Worm (Caenorhabditis elegans) whole organism, L4 larva: ENCODE measurements around the gene fbxa-37.
"Not testable (repeated sequence)": the region's sequence is repeated elsewhere in the genome, so short reads cannot be mapped to it uniquely, and the experiment has no call there.

Experiments used
- T20F7.1 ChIP-seq: fragments of 200-800 bp; sonication (Bioruptor generic); optimal IDR thresholded peaks from 2 replicates; lab custom pipeline; 2018; ENCODE audit warnings: mild to moderate bottlenecking, missing genetic modification characterization, missing compliant biosample characterization
- Y48G9A.11 ChIP-seq: fragments of 200-800 bp; sonication (Bioruptor generic); IDR thresholded peaks from 2 replicates; pipeline ENCODE4 v1.3.6; 2022; ENCODE audit warnings: missing genetic modification reagents, missing genetic modification characterization, missing compliant biosample characterization
- ZK546.5 ChIP-seq, 2 experiments: sonication (generic microtip); optimal IDR thresholded peaks; 2 replicates each; lab custom pipeline; 2017; ENCODE audit warnings: missing biosample characterization in 2 of 2, missing genetic modification characterization in 2 of 2
- aha-1 ChIP-seq: fragments of 150-350 bp; peaks from one replicate; lab custom pipeline; 2014; ENCODE audit warnings: missing biosample characterization, missing genetic modification characterization
- attf-4 ChIP-seq: sonication (generic microtip); optimal IDR thresholded peaks from 3 replicates; lab custom pipeline; 2017; ENCODE audit warnings: missing biosample characterization, missing genetic modification characterization
- ceh-28 ChIP-seq: fragments of 150-350 bp; optimal IDR thresholded peaks from 2 replicates; lab custom pipeline; 2014; ENCODE audit warnings: missing biosample characterization, missing genetic modification reagents, missing genetic modification characterization
- ceh-62 ChIP-seq: sonication (generic microtip); optimal IDR thresholded peaks from 2 replicates; lab custom pipeline; 2017; ENCODE audit warnings: missing biosample characterization, missing genetic modification characterization
- ceh-82 ChIP-seq: sonication (generic microtip); optimal IDR thresholded peaks from 2 replicates; lab custom pipeline; 2017; ENCODE audit warnings: missing biosample characterization, missing genetic modification characterization
- cey-2 ChIP-seq: sonication (generic microtip); optimal IDR thresholded peaks from 3 replicates; lab custom pipeline; 2017; ENCODE audit warnings: missing genetic modification characterization, mild to moderate bottlenecking, missing compliant biosample characterization, antibody characterized with exemption, borderline replicate concordance; ENCODE audit not compliant: insufficient read depth
- ctbp-1 ChIP-seq: fragments of 200-800 bp; sonication (Bioruptor generic); IDR thresholded peaks from 2 replicates; pipeline ENCODE4 v1.3.6; 2022; ENCODE audit warnings: missing genetic modification reagents, missing genetic modification characterization, missing compliant biosample characterization
- daf-12 ChIP-seq: fragments of 150-350 bp; optimal IDR thresholded peaks from 2 replicates; lab custom pipeline; 2014; ENCODE audit warnings: missing biosample characterization, missing genetic modification reagents, missing genetic modification characterization
- daf-8 ChIP-seq: fragments of 200-800 bp; sonication (Bioruptor generic); IDR thresholded peaks from 2 replicates; pipeline ENCODE4 v1.3.6; 2022; ENCODE audit warnings: missing genetic modification characterization, missing compliant biosample characterization
- dmd-6 ChIP-seq: fragments of 200-800 bp; sonication (Bioruptor generic); IDR thresholded peaks from 2 replicates; pipeline ENCODE4 v1.3.6; 2022; ENCODE audit warnings: missing genetic modification reagents, missing genetic modification characterization, missing compliant biosample characterization
- dmd-8 ChIP-seq: fragments of 200-800 bp; sonication (Bioruptor generic); IDR thresholded peaks from 2 replicates; pipeline ENCODE4 v1.3.6; 2022; ENCODE audit warnings: missing genetic modification characterization, missing compliant biosample characterization
- dpl-1 ChIP-seq: fragments of 150-350 bp; optimal IDR thresholded peaks from 2 replicates; lab custom pipeline; 2014; ENCODE audit warnings: missing biosample characterization, missing genetic modification reagents, missing genetic modification characterization
- duxl-1 ChIP-seq: sonication (generic microtip); optimal IDR thresholded peaks from 2 replicates; lab custom pipeline; 2016; ENCODE audit warnings: mild to moderate bottlenecking, missing genetic modification characterization, moderate library complexity, missing compliant biosample characterization; ENCODE audit not compliant: poor library complexity
- dve-1 ChIP-seq: sonication (generic microtip); optimal IDR thresholded peaks from 2 replicates; lab custom pipeline; 2017; ENCODE audit warnings: antibody characterized with exemption, mild to moderate bottlenecking, missing genetic modification characterization, missing compliant biosample characterization; ENCODE audit not compliant: insufficient read depth
- egl-43 ChIP-seq: fragments of 200-800 bp; sonication (Bioruptor generic); IDR thresholded peaks from 2 replicates; pipeline ENCODE4 v1.3.6; 2022; ENCODE audit warnings: missing genetic modification reagents, missing genetic modification characterization, missing compliant biosample characterization
- fkh-10 ChIP-seq: fragments of 150-350 bp; optimal IDR thresholded peaks from 2 replicates; lab custom pipeline; 2014; ENCODE audit warnings: missing biosample characterization, missing genetic modification reagents, missing genetic modification characterization
- hlh-11 ChIP-seq: fragments of 200-800 bp; sonication (Bioruptor generic); optimal IDR thresholded peaks from 2 replicates; lab custom pipeline; 2018; ENCODE audit warnings: mild to moderate bottlenecking, missing genetic modification characterization, missing compliant biosample characterization
- hlh-30 ChIP-seq: sonication (generic microtip); optimal IDR thresholded peaks from 2 replicates; lab custom pipeline; 2017; ENCODE audit warnings: antibody characterized with exemption, mild to moderate bottlenecking, missing genetic modification characterization, missing compliant biosample characterization; ENCODE audit not compliant: insufficient read depth
- hmg-1.1 ChIP-seq: fragments of 200-800 bp; sonication (Bioruptor generic); IDR thresholded peaks from 2 replicates; pipeline ENCODE4 v1.3.6; 2022; ENCODE audit warnings: missing genetic modification reagents, missing genetic modification characterization, missing compliant biosample characterization
- jun-1 ChIP-seq: fragments of 150-350 bp; optimal IDR thresholded peaks from 2 replicates; lab custom pipeline; 2014; ENCODE audit warnings: missing biosample characterization, missing genetic modification reagents, missing genetic modification characterization
- lim-7 ChIP-seq: fragments of 200-800 bp; sonication (Bioruptor generic); IDR thresholded peaks from 2 replicates; pipeline ENCODE4 v1.3.6; 2022; ENCODE audit warnings: missing genetic modification characterization, missing compliant biosample characterization
- lin-1 ChIP-seq: fragments of 200-800 bp; sonication (Bioruptor generic); IDR thresholded peaks from 2 replicates; pipeline ENCODE4 v1.3.6; 2022; ENCODE audit warnings: missing genetic modification reagents, missing genetic modification characterization, missing compliant biosample characterization
- lin-13 ChIP-seq: fragments of 150-350 bp; optimal IDR thresholded peaks from 2 replicates; lab custom pipeline; 2014; ENCODE audit warnings: missing biosample characterization, missing genetic modification reagents, missing genetic modification characterization
- mes-2 ChIP-seq: sonication (generic microtip); optimal IDR thresholded peaks from 2 replicates; lab custom pipeline; 2016; ENCODE audit warnings: missing genotype, mild to moderate bottlenecking, missing genetic modification characterization, missing compliant biosample characterization; ENCODE audit not compliant: poor library complexity, severe bottlenecking
- mxl-3 ChIP-seq: fragments of 200-800 bp; sonication (Bioruptor generic); optimal IDR thresholded peaks from 2 replicates; lab custom pipeline; 2018; ENCODE audit warnings: mild to moderate bottlenecking, missing genetic modification characterization, missing compliant biosample characterization
- nhr-11 ChIP-seq: fragments of 150-350 bp; optimal IDR thresholded peaks from 2 replicates; lab custom pipeline; 2014; ENCODE audit warnings: missing biosample characterization, missing genetic modification characterization
- nhr-237 ChIP-seq: sonication (generic microtip); optimal IDR thresholded peaks from 2 replicates; lab custom pipeline; 2017; ENCODE audit warnings: missing biosample characterization, missing genetic modification characterization
- nhr-77 ChIP-seq: fragments of 150-350 bp; optimal IDR thresholded peaks from 2 replicates; lab custom pipeline; 2014; ENCODE audit warnings: missing biosample characterization, missing genetic modification characterization
- pha-4 ChIP-seq, 2 experiments: fragments of 150-350 bp in 1 of 2; fragments of 200-800 bp in 1 of 2; sonication (Bioruptor generic) in 1 of 2; IDR thresholded peaks in 1 of 2; optimal IDR thresholded peaks in 1 of 2; 2 replicates each; pipeline versions ENCODE4 v1.3.6 to Lab custom; 2014 to 2022; ENCODE audit warnings: missing genetic modification characterization in 2 of 2, missing genetic modification reagents in 2 of 2, missing biosample characterization in 1 of 2, missing compliant biosample characterization in 1 of 2
- php-3 ChIP-seq: fragments of 200-800 bp; sonication (Bioruptor generic); IDR thresholded peaks from 2 replicates; pipeline ENCODE4 v1.3.6; 2022; ENCODE audit warnings: missing genetic modification reagents, missing genetic modification characterization, missing compliant biosample characterization
- pqm-1 ChIP-seq: sonication (generic microtip); optimal IDR thresholded peaks from 2 replicates; lab custom pipeline; 2017; ENCODE audit warnings: missing biosample characterization, missing genetic modification characterization
- rbr-2 ChIP-seq: sonication (generic microtip); optimal IDR thresholded peaks from 2 replicates; lab custom pipeline; 2016; ENCODE audit warnings: missing genotype, missing genetic modification characterization, missing compliant biosample characterization
- spr-1 ChIP-seq: sonication (generic microtip); optimal IDR thresholded peaks from 2 replicates; lab custom pipeline; 2016; ENCODE audit warnings: mild to moderate bottlenecking, missing genetic modification characterization, missing compliant biosample characterization
- tra-1 ChIP-seq: fragments of 200-800 bp; sonication (Bioruptor generic); IDR thresholded peaks from 2 replicates; pipeline ENCODE4 v1.3.6; 2022; ENCODE audit warnings: missing genetic modification reagents, missing genetic modification characterization, missing compliant biosample characterization
- unc-62 ChIP-seq, 3 experiments: fragments of 150-350 bp in 1 of 3; sonication (generic microtip); optimal IDR thresholded peaks in 2 of 3; peaks in 1 of 3; 1 replicate in 1 of 3; 2 replicates in 2 of 3; lab custom pipeline; 2014 to 2017; ENCODE audit warnings: missing biosample characterization in 3 of 3, missing genetic modification characterization in 3 of 3, missing genetic modification reagents in 3 of 3, missing genotype in 1 of 3
- zip-2 ChIP-seq: fragments of 150-350 bp; optimal IDR thresholded peaks from 2 replicates; lab custom pipeline; 2014; ENCODE audit warnings: missing biosample characterization, missing genetic modification characterization
- ztf-7 ChIP-seq: fragments of 150-350 bp; optimal IDR thresholded peaks from 2 replicates; lab custom pipeline; 2014; ENCODE audit warnings: missing biosample characterization, missing genetic modification characterization

Gene fbxa-37

DNA sequence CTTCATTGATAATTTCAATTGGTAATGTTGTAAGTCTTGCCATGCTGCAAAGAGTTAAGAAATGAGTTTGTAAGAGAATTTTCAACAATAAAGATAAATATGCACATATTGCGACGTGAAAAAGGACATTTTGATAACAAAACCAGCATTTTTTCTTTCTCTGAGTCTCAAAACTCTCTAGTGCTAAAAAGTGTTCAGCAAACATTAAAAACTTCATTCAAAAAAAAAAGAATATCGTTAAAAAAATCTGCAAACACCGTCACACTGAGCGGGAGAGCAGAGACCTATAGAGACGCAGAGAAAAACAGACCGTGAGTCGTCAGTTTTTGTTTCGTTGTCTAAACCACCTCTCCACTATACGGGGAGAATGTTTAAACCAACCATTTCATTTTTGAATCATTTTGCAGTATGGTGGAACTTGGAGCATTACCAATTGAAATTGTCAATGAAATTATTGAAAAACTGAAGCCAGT is 35.6 kb upstream of the fbxa-37 start, which contains the start of the genes fbxa-76 and fbxa-77 (continued):
- TF ChIP-seq zip-2 (tag; lab: Kevin White, UChicago), result no peak
- no peak for TF ChIP-seq T20F7.1 (GFP tag; lab: Kevin White, UChicago)
- TF ChIP-seq daf-12 (tag; lab: Kevin White, UChicago), result no peak
- 0 out of 2 replicates have a peak, but pooled peaks have one; percentile 26 for TF ChIP-seq hmg-1.1
- TF ChIP-seq lim-7 (GFP tag; lab: Robert Waterston, UW), result no peak
- 0 out of 2 replicates have a peak, but pooled peaks have one; percentile 13 for TF ChIP-seq tra-1 (GFP tag; lab: Robert Waterston, UW)
- peak; percentile 90 for TF ChIP-seq dve-1 (tag; lab: Kevin White, UChicago)
- no peak for TF ChIP-seq dmd-8
- no peak for TF ChIP-seq ZK546.5 (tag; optimal IDR thresholded peaks at IDR 0.05; lab: Kevin White, UChicago)
- TF ChIP-seq hlh-11 (tag; lab: Kevin White, UChicago), result peak; percentile 61
- peak; percentile 46 for TF ChIP-seq dpl-1 (GFP tag; lab: Kevin White, UChicago)
- no peak for TF ChIP-seq ceh-28 (tag; lab: Kevin White, UChicago)
- TF ChIP-seq ctbp-1 (GFP tag; lab: Robert Waterston, UW), result no peak
- TF ChIP-seq unc-62 (GFP tag; optimal IDR thresholded peaks at IDR 0.05 in 1 of 2; lab: Kevin White, UChicago), result no peak
- TF ChIP-seq unc-62 (tag; optimal IDR thresholded peaks at IDR 0.05; lab: Kevin White, UChicago), result no peak
- no peak for TF ChIP-seq rbr-2
- no peak for TF ChIP-seq lin-13 (GFP tag; lab: Kevin White, UChicago)
- peak; percentile 23 for TF ChIP-seq hlh-30 (tag; lab: Kevin White, UChicago)
- no peak for TF ChIP-seq pha-4 (GFP tag; IDR thresholded peaks at IDR 0.05; lab: Robert Waterston, UW)
- peak; percentile 70 for TF ChIP-seq pha-4 (tag; optimal IDR thresholded peaks at IDR 0.05; lab: Kevin White, UChicago)
- no peak for TF ChIP-seq ceh-62 (tag; lab: Kevin White, UChicago)
- TF ChIP-seq aha-1 (tag; lab: Kevin White, UChicago), result no peak
- no peak for TF ChIP-seq mxl-3 (GFP tag; lab: Kevin White, UChicago)
- TF ChIP-seq nhr-77 (tag; lab: Kevin White, UChicago), result peak; percentile 6
- no peak for TF ChIP-seq ztf-7 (tag; lab: Kevin White, UChicago)
- TF ChIP-seq lin-1 (GFP tag; lab: Robert Waterston, UW), result 0 out of 2 replicates have a peak, but pooled peaks have one; percentile 32
- TF ChIP-seq pqm-1 (tag; lab: Kevin White, UChicago), result peak; percentile 40
- peak; percentile 70 for TF ChIP-seq mes-2 (tag; lab: Kevin White, UChicago)
- TF ChIP-seq php-3 (GFP tag; lab: Robert Waterston, UW), result peak; percentile 52; the same call in 1 of the 2 replicates
- peak; percentile 65 for TF ChIP-seq dmd-6 (GFP tag; lab: Robert Waterston, UW)
- no peak for TF ChIP-seq daf-8 (GFP tag; lab: Robert Waterston, UW)
- TF ChIP-seq cey-2 (tag; lab: Kevin White, UChicago), result no peak
- TF ChIP-seq attf-4 (tag; lab: Kevin White, UChicago), result no peak
- peak; percentile 62 for TF ChIP-seq duxl-1 (tag; lab: Kevin White, UChicago)
- TF ChIP-seq nhr-237 (tag; lab: Kevin White, UChicago), result no peak
- TF ChIP-seq spr-1 (tag; lab: Kevin White, UChicago), result no peak
- no peak for TF ChIP-seq ceh-82 (tag; lab: Kevin White, UChicago)
- TF ChIP-seq fkh-10 (GFP tag; lab: Kevin White, UChicago), result no peak
- TF ChIP-seq jun-1 (tag; lab: Kevin White, UChicago), result no peak

DNA sequence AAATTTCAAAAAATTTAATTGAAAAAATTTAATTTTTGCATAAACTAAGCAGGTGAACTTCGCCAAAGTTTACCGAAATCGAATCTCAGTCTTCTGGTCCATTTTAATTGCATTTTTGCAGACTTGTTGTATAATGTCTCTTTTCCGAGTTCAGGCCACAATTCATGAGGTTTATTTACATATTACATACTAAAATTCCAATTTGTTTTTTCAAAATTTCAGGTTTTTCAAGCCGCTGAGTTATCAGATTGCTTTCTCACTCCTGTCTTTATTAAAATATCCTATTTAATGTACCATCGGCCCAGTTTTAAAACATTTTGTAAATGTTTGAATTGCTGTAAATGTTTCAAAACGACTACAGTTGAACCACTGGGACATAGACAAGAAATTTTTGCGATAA is 28.3 kb upstream of the fbxa-37 start, which contains the start of gene fbxa-208:
Gene fbxa-208, plus strand, starts transcription at position 301 of the 400 bp plus-strand sequence.
- TF ChIP-seq nhr-11; Y48G9A.11 (GFP tag; lab: Robert Waterston, UW); egl-43 (GFP tag; lab: Robert Waterston, UW): not testable (repeated sequence)
- TF ChIP-seq, all 104 proteins: peak for 0; not testable (repeated sequence) for 104
